Fruit fly (Drosophila melanogaster) whole organism, wandering third instar larva: Measurements from ENCODE around the gene Phb1.

Experiments used
- Abd-B ChIP-seq: fragments of >200 bp; optimal IDR thresholded peaks from 2 replicates; lab custom pipeline; 2017; ENCODE audit warnings: missing biosample characterization, missing genetic modification characterization
- CG32264 ChIP-seq: fragments of 200-800 bp; sonication (Bioruptor generic); optimal IDR thresholded peaks from 2 replicates; lab custom pipeline; 2016; ENCODE audit warnings: missing biosample characterization, missing genetic modification characterization
- Dfd ChIP-seq: fragments of >200 bp; optimal IDR thresholded peaks from 2 replicates; lab custom pipeline; 2017; ENCODE audit warnings: missing biosample characterization, missing genetic modification characterization
- Hnf4 ChIP-seq: fragments of 200-800 bp; sonication (Bioruptor generic); optimal IDR thresholded peaks from 2 replicates; lab custom pipeline; 2016; ENCODE audit warnings: missing biosample characterization, mild to moderate bottlenecking, missing genetic modification characterization
- OdsH ChIP-seq: fragments of 200-800 bp; sonication (Bioruptor generic); optimal IDR thresholded peaks from 2 replicates; lab custom pipeline; 2016; ENCODE audit warnings: missing biosample characterization, mild to moderate bottlenecking, missing genetic modification characterization
- jim ChIP-seq: fragments of 175-275, 200-325 bp; sonication (Bioruptor generic); optimal IDR thresholded peaks from 2 replicates; lab custom pipeline; 2016; ENCODE audit warnings: missing biosample characterization, mild to moderate bottlenecking, missing genetic modification characterization
- sage ChIP-seq: fragments of 200-800 bp; sonication (Bioruptor generic); optimal IDR thresholded peaks from 2 replicates; lab custom pipeline; 2016; ENCODE audit warnings: missing biosample characterization, mild to moderate bottlenecking, missing genetic modification characterization
- usp ChIP-seq: fragments of >200 bp; optimal IDR thresholded peaks from 2 replicates; lab custom pipeline; 2017; ENCODE audit warnings: missing biosample characterization, missing genetic modification characterization

- no peak for TF ChIP-seq Abd-B (GFP tag; lab: Kevin White, UChicago)
- TF ChIP-seq OdsH (GFP tag; lab: Kevin White, UChicago): no peak
- no peak for TF ChIP-seq jim (GFP tag; lab: Kevin White, UChicago)
- no peak for TF ChIP-seq CG32264 (GFP tag; lab: Kevin White, UChicago)
- no peak for TF ChIP-seq sage (GFP tag; lab: Kevin White, UChicago)
- TF ChIP-seq Hnf4 (GFP tag; lab: Kevin White, UChicago): no peak
- TF ChIP-seq usp (GFP tag; lab: Kevin White, UChicago): no peak
- TF ChIP-seq Dfd (GFP tag; lab: Kevin White, UChicago): no peak
Observed at dm6 chr2L:19168095-19168697, 44.5 kb upstream of the Phb1 start.
